Worm (Caenorhabditis elegans): Measurements from ENCODE around the gene cap-1.

- TF ChIP-seq blmp-1 (tag; optimal IDR thresholded peaks at IDR 0.05; ENCODE audit: insufficient read depth), result no peak
- TF ChIP-seq elt-3 (tag; optimal IDR thresholded peaks at IDR 0.05), result no peak
These were observed 34.3 kb downstream of the cap-1 start, which contains the start of gene best-16 for ce11 chrIV:7195734-7196133.
